Worm (Caenorhabditis elegans) whole organism, L1 larva: ENCODE results near the gene T22F3.11.

ENCODE experiments used
- C04F5.9 ChIP-seq: sonication (generic microtip); optimal IDR thresholded peaks from 2 replicates; lab custom pipeline; 2016; ENCODE audit warnings: missing genetic modification characterization, missing compliant biosample characterization
- C34B4.2 ChIP-seq: sonication (generic microtip); optimal IDR thresholded peaks from 2 replicates; lab custom pipeline; 2017; ENCODE audit warnings: mild to moderate bottlenecking, missing genetic modification characterization, missing compliant biosample characterization
- Y116A8C.19 ChIP-seq: sonication (generic microtip); optimal IDR thresholded peaks from 2 replicates; lab custom pipeline; 2016; ENCODE audit warnings: missing compliant biosample characterization, missing genetic modification characterization, borderline replicate concordance
- aha-1 ChIP-seq: fragments of 150-350 bp; optimal IDR thresholded peaks from 2 replicates; lab custom pipeline; 2014; ENCODE audit warnings: missing biosample characterization, missing genetic modification characterization
- alr-1 ChIP-seq: fragments of 200-800 bp; sonication (Bioruptor generic); optimal IDR thresholded peaks from 2 replicates; lab custom pipeline; 2018; ENCODE audit warnings: borderline replicate concordance, mild to moderate bottlenecking, missing genetic modification characterization, missing compliant biosample characterization
- aly-2 ChIP-seq: fragments of 150-350 bp; optimal IDR thresholded peaks from 2 replicates; lab custom pipeline; 2014; ENCODE audit warnings: missing biosample characterization, missing genetic modification characterization
- ama-1 ChIP-seq: fragments of 150-350 bp; optimal IDR thresholded peaks from 2 replicates; lab custom pipeline; 2014
- blmp-1 ChIP-seq: fragments of 150-350 bp; optimal IDR thresholded peaks from 2 replicates; lab custom pipeline; 2014; ENCODE audit warnings: missing biosample characterization, missing genetic modification characterization
- ceh-63 ChIP-seq: fragments of 200-800 bp; sonication (Bioruptor generic); optimal IDR thresholded peaks from 2 replicates; lab custom pipeline; 2018; ENCODE audit warnings: mild to moderate bottlenecking, missing genetic modification characterization, missing compliant biosample characterization
- ceh-90 ChIP-seq: sonication (generic microtip); optimal IDR thresholded peaks from 2 replicates; lab custom pipeline; 2016; ENCODE audit warnings: missing genetic modification characterization, missing compliant biosample characterization
- ces-1 ChIP-seq: fragments of 150-350 bp; optimal IDR thresholded peaks from 2 replicates; lab custom pipeline; 2014; ENCODE audit warnings: missing biosample characterization, missing genetic modification reagents, missing genetic modification characterization
- efl-1 ChIP-seq, 4 experiments: fragments of 150-350 bp; optimal IDR thresholded peaks in 3 of 4; peaks in 1 of 4; 1 replicate in 1 of 4; 2 replicates in 3 of 4; lab custom pipeline; 2014; ENCODE audit warnings: missing biosample characterization in 2 of 4, missing genetic modification characterization in 2 of 4, missing genetic modification reagents in 2 of 4
- efl-3 ChIP-seq: fragments of 200-800 bp; sonication (Bioruptor generic); optimal IDR thresholded peaks from 2 replicates; lab custom pipeline; 2018; ENCODE audit warnings: mild to moderate bottlenecking, missing genetic modification characterization, missing compliant biosample characterization
- egl-13 ChIP-seq: sonication (generic microtip); optimal IDR thresholded peaks from 2 replicates; lab custom pipeline; 2016; ENCODE audit warnings: missing genotype, missing genetic modification reagents, missing genetic modification characterization, missing compliant biosample characterization
- egl-27 ChIP-seq, 2 experiments: fragments of 150-350 bp in 1 of 2; sonication (generic microtip); optimal IDR thresholded peaks; 3 replicates each; lab custom pipeline; 2017 to 2018; ENCODE audit warnings: missing biosample characterization in 2 of 2, missing genetic modification characterization in 2 of 2, missing genetic modification reagents in 2 of 2
- elt-3 ChIP-seq, 6 experiments: fragments of 150-350 bp in 1 of 6; sonication (generic microtip); optimal IDR thresholded peaks; 2 replicates each; lab custom pipeline; 2017 to 2018; ENCODE audit warnings: missing biosample characterization in 6 of 6, missing genetic modification characterization in 6 of 6, inconsistent platforms in 1 of 6
- ets-5 ChIP-seq: fragments of 200-800 bp; sonication (Bioruptor generic); IDR thresholded peaks from 2 replicates; pipeline ENCODE4 v1.3.6; 2022; ENCODE audit warnings: missing genetic modification characterization, missing compliant biosample characterization
- grh-1 ChIP-seq: fragments of 200-800 bp; sonication (Bioruptor generic); IDR thresholded peaks from 2 replicates; pipeline ENCODE4 v1.3.6; 2022; ENCODE audit warnings: missing genetic modification reagents, missing genetic modification characterization, missing compliant biosample characterization
- hlh-4 ChIP-seq: sonication (generic microtip); optimal IDR thresholded peaks from 2 replicates; lab custom pipeline; 2016; ENCODE audit warnings: mild to moderate bottlenecking, missing genetic modification characterization, missing compliant biosample characterization
- hpl-2 ChIP-seq: fragments of 150-350 bp; optimal IDR thresholded peaks from 2 replicates; lab custom pipeline; 2014; ENCODE audit warnings: missing biosample characterization, missing genetic modification reagents, missing genetic modification characterization
- irx-1 ChIP-seq: sonication (generic microtip); optimal IDR thresholded peaks from 2 replicates; lab custom pipeline; 2016; ENCODE audit warnings: missing genetic modification characterization, missing compliant biosample characterization
- jun-1 ChIP-seq: fragments of 150-350 bp; optimal IDR thresholded peaks from 2 replicates; lab custom pipeline; 2014; ENCODE audit warnings: missing biosample characterization, missing genetic modification reagents, missing genetic modification characterization
- lin-13 ChIP-seq: fragments of 150-350 bp; optimal IDR thresholded peaks from 2 replicates; lab custom pipeline; 2014; ENCODE audit warnings: missing biosample characterization, missing genetic modification reagents, missing genetic modification characterization
- lin-15B ChIP-seq: fragments of 150-350 bp; sonication (generic microtip); optimal IDR thresholded peaks from 3 replicates; lab custom pipeline; 2014; ENCODE audit warnings: missing biosample characterization, missing genetic modification characterization
- lin-39 ChIP-seq: fragments of 150-350 bp; optimal IDR thresholded peaks from 2 replicates; lab custom pipeline; 2014; ENCODE audit warnings: missing biosample characterization, missing genetic modification reagents, missing genetic modification characterization
- mef-2 ChIP-seq: fragments of 150-350 bp; optimal IDR thresholded peaks from 2 replicates; lab custom pipeline; 2014; ENCODE audit warnings: missing biosample characterization, missing genetic modification characterization
- mep-1 ChIP-seq: fragments of 150-350 bp; optimal IDR thresholded peaks from 2 replicates; lab custom pipeline; 2014; ENCODE audit warnings: missing biosample characterization, missing genetic modification characterization
- nhr-11 ChIP-seq: fragments of 150-350 bp; optimal IDR thresholded peaks from 2 replicates; lab custom pipeline; 2014; ENCODE audit warnings: missing biosample characterization, missing genetic modification characterization
- nhr-12 ChIP-seq: sonication (generic microtip); optimal IDR thresholded peaks from 2 replicates; lab custom pipeline; 2017; ENCODE audit warnings: missing biosample characterization, missing genetic modification characterization
- nhr-19 ChIP-seq: fragments of 200-800 bp; sonication (Bioruptor generic); conservative IDR thresholded peaks from 2 replicates; pipeline ENCODE4 v1.3.6; 2022; ENCODE audit warnings: missing genetic modification characterization, missing compliant biosample characterization
- nhr-20 ChIP-seq: sonication (generic microtip); optimal IDR thresholded peaks from 2 replicates; lab custom pipeline; 2016; ENCODE audit warnings: mild to moderate bottlenecking, missing genetic modification characterization, missing compliant biosample characterization
- nhr-28 ChIP-seq: fragments of 150-350 bp; optimal IDR thresholded peaks from 2 replicates; lab custom pipeline; 2014; ENCODE audit warnings: missing biosample characterization, missing genetic modification characterization
- nhr-71 ChIP-seq: sonication (generic microtip); optimal IDR thresholded peaks from 2 replicates; lab custom pipeline; 2016; ENCODE audit warnings: mild to moderate bottlenecking, missing genetic modification characterization, moderate library complexity, missing compliant biosample characterization
- nhr-76 ChIP-seq: sonication (generic microtip); optimal IDR thresholded peaks from 2 replicates; lab custom pipeline; 2017; ENCODE audit warnings: missing biosample characterization, missing genetic modification characterization
- nhr-84 ChIP-seq: sonication (generic microtip); optimal IDR thresholded peaks from 2 replicates; lab custom pipeline; 2017; ENCODE audit warnings: missing biosample characterization, missing genetic modification characterization
- nhr-85 ChIP-seq: sonication (generic microtip); peaks from one replicate; lab custom pipeline; 2016; ENCODE audit warnings: missing genetic modification characterization, inconsistent platforms, missing compliant biosample characterization
- nhr-90 ChIP-seq: sonication (generic microtip); optimal IDR thresholded peaks from 2 replicates; lab custom pipeline; 2016; ENCODE audit warnings: mild to moderate bottlenecking, missing genetic modification characterization, missing compliant biosample characterization; ENCODE audit not compliant: poor library complexity
- pag-3 ChIP-seq: sonication (generic microtip); optimal IDR thresholded peaks from 2 replicates; lab custom pipeline; 2017; ENCODE audit warnings: missing genetic modification characterization, mild to moderate bottlenecking, missing compliant biosample characterization, antibody characterized with exemption, borderline replicate concordance; ENCODE audit not compliant: insufficient read depth
- pax-3 ChIP-seq: fragments of 200-800 bp; sonication (Bioruptor generic); optimal IDR thresholded peaks from 2 replicates; lab custom pipeline; 2018; ENCODE audit warnings: mild to moderate bottlenecking, missing genetic modification characterization, moderate library complexity, missing compliant biosample characterization
- pqm-1 ChIP-seq: sonication (generic microtip); optimal IDR thresholded peaks from 3 replicates; lab custom pipeline; 2017; ENCODE audit warnings: missing biosample characterization, missing genetic modification characterization
- rnt-1 ChIP-seq: sonication (generic microtip); optimal IDR thresholded peaks from 2 replicates; lab custom pipeline; 2016; ENCODE audit warnings: mild to moderate bottlenecking, missing genetic modification characterization, moderate library complexity, missing compliant biosample characterization
- snu-23 ChIP-seq: sonication (generic microtip); optimal IDR thresholded peaks from 2 replicates; lab custom pipeline; 2016; ENCODE audit warnings: missing genetic modification characterization, missing compliant biosample characterization
- sox-4 ChIP-seq: sonication (generic microtip); optimal IDR thresholded peaks from 2 replicates; lab custom pipeline; 2016; ENCODE audit warnings: missing genetic modification characterization, missing compliant biosample characterization
- sup-37 ChIP-seq: fragments of 200-800 bp; sonication (Bioruptor generic); optimal IDR thresholded peaks from 2 replicates; lab custom pipeline; 2018; ENCODE audit warnings: mild to moderate bottlenecking, missing genetic modification characterization, missing compliant biosample characterization
- tbx-2 ChIP-seq: sonication (generic microtip); optimal IDR thresholded peaks from 2 replicates; lab custom pipeline; 2016; ENCODE audit warnings: missing genetic modification characterization, missing compliant biosample characterization
- unc-130 ChIP-seq: fragments of 150-350 bp; optimal IDR thresholded peaks from 2 replicates; lab custom pipeline; 2017; ENCODE audit warnings: missing biosample characterization, missing genetic modification characterization, inconsistent platforms
- unc-30 ChIP-seq: sonication (generic microtip); optimal IDR thresholded peaks from 2 replicates; lab custom pipeline; 2017; ENCODE audit warnings: missing biosample characterization, missing genetic modification characterization
- unc-62 ChIP-seq: fragments of 150-350 bp; optimal IDR thresholded peaks from 2 replicates; lab custom pipeline; 2014; ENCODE audit warnings: missing biosample characterization, missing genetic modification reagents, missing genetic modification characterization
- unc-98 ChIP-seq: fragments of 200-800 bp; sonication (Bioruptor generic); IDR thresholded peaks from 2 replicates; pipeline ENCODE4 v1.3.6; 2022; ENCODE audit warnings: missing genetic modification characterization, missing compliant biosample characterization
- vab-15 ChIP-seq: sonication (generic microtip); optimal IDR thresholded peaks from 2 replicates; lab custom pipeline; 2017; ENCODE audit warnings: missing genotype, mild to moderate bottlenecking, missing genetic modification characterization, missing compliant biosample characterization
- zag-1 ChIP-seq: fragments of 150-350 bp; optimal IDR thresholded peaks from 2 replicates; lab custom pipeline; 2014; ENCODE audit warnings: missing biosample characterization, missing genetic modification characterization
- zip-4 ChIP-seq: fragments of 200-800 bp; sonication (Bioruptor generic); optimal IDR thresholded peaks from 2 replicates; lab custom pipeline; 2018; ENCODE audit warnings: mild to moderate bottlenecking, missing genetic modification characterization, moderate library complexity, missing compliant biosample characterization
- ztf-11 ChIP-seq, 2 experiments: sonication (generic microtip); optimal IDR thresholded peaks; 2 replicates each; lab custom pipeline; 2016 to 2017; ENCODE audit warnings: missing genetic modification characterization in 2 of 2, missing biosample characterization in 1 of 2, missing compliant biosample characterization in 1 of 2

T22F3.11 gene

DNA sequence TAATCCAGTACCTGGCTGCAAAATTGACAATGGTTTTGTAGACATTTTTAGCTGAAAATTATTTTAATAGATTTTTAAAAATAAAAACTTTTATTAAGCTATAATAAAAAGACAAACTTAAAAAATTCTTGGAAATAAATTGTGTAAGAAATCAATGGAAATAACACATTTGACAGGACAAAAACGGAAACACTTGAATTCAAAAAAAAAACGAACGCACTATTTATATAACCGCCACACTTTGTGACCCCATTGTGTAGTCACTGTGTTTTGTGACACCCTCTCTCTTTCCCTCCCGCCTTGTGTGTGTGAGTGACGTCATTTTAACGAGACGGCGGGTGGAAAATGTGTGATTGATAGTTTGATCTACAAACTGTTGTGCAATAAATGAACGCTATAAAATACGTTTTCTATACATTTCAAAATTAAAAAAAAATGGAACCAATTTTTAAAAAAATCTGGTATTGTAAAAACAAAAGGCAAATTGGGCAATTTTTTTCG lies 29.9 kb upstream of the T22F3.11 start, which contains the start of gene F59B1.8 (continued):
- TF ChIP-seq rnt-1 (tag; lab: Kevin White, UChicago) (no peak), unc-98 (GFP tag; lab: Robert Waterston, UW) (no peak), nhr-90 (tag; lab: Kevin White, UChicago) (peak; percentile 53), zip-4 (GFP tag; lab: Kevin White, UChicago) (no peak), C34B4.2 (tag; lab: Kevin White, UChicago) (no peak), zag-1 (tag; lab: Kevin White, UChicago) (no peak), ceh-63 (GFP tag; lab: Kevin White, UChicago) (no peak), vab-15 (tag; lab: Kevin White, UChicago) (no peak), ets-5 (GFP tag; lab: Robert Waterston, UW) (no peak), ces-1 (GFP tag; lab: Kevin White, UChicago) (no peak), ceh-90 (no peak), lin-39 (tag; lab: Kevin White, UChicago) (no peak), snu-23 (peak; percentile 55), ama-1 (no peak), nhr-20 (tag; lab: Kevin White, UChicago) (peak; percentile 86), nhr-11 (no peak), aly-2 (no peak), nhr-71 (tag; lab: Kevin White, UChicago) (peak; percentile 69), efl-1 (optimal IDR thresholded peaks at IDR 0.05; lab: Kevin White, UChicago) (peak in 1 of 2 experiments; percentile 14), efl-1 (GFP tag; optimal IDR thresholded peaks at IDR 0.05 in 1 of 2; lab: Kevin White, UChicago) (peak; percentile 0 to 74), egl-27 (tag; optimal IDR thresholded peaks at IDR 0.05; lab: Kevin White, UChicago) (peak in 1 of 2 experiments; percentile 3), mef-2 (tag; lab: Kevin White, UChicago) (no peak), ztf-11 (tag; optimal IDR thresholded peaks at IDR 0.05; lab: Kevin White, UChicago) (no peak), lin-15B (tag; lab: Kevin White, UChicago) (no peak), unc-30 (no peak), pqm-1 (tag; lab: Kevin White, UChicago) (no peak), egl-13 (no peak), nhr-19 (peak; percentile 53), mep-1 (tag; lab: Kevin White, UChicago) (no peak), hlh-4 (tag; lab: Kevin White, UChicago) (no peak), nhr-84 (tag; lab: Kevin White, UChicago) (no peak), sup-37 (no peak), aha-1 (no peak), tbx-2 (no peak), nhr-12 (tag; lab: Kevin White, UChicago) (no peak), alr-1 (tag; lab: Kevin White, UChicago) (no peak), Y116A8C.19 (tag; lab: Kevin White, UChicago) (no peak), irx-1 (tag; lab: Kevin White, UChicago) (no peak), sox-4 (tag; lab: Kevin White, UChicago) (no peak), unc-62 (no peak), jun-1 (tag; lab: Kevin White, UChicago) (peak; percentile 18), C04F5.9 (tag; lab: Kevin White, UChicago) (no peak), pag-3 (tag; lab: Kevin White, UChicago) (no peak), efl-3 (GFP tag; lab: Kevin White, UChicago) (no peak), blmp-1 (tag; lab: Kevin White, UChicago) (peak; percentile 24), unc-130 (tag; lab: Kevin White, UChicago) (no peak), nhr-28 (tag; lab: Kevin White, UChicago) (no peak), lin-13 (GFP tag; lab: Kevin White, UChicago) (no peak), hpl-2 (GFP tag; lab: Kevin White, UChicago) (no peak), pax-3 (tag; lab: Kevin White, UChicago) (no peak), nhr-85 (peak; percentile 82), grh-1 (GFP tag; lab: Robert Waterston, UW) (no peak), elt-3 (tag; optimal IDR thresholded peaks at IDR 0.05; lab: Kevin White, UChicago) (no peak), nhr-76 (tag; lab: Kevin White, UChicago) (no peak)
